Fruit fly (Drosophila melanogaster) whole organism, embryonic: ENCODE measurements around the gene CG33269.

Source experiments
- Ada2b ChIP-seq: fragments of 200-800 bp; sonication (Bioruptor generic); IDR thresholded peaks from 2 replicates; pipeline ENCODE4 v1.3.6; 2022; ENCODE audit warnings: missing biosample characterization, missing genetic modification characterization
- Asciz ChIP-seq: fragments of 200-800 bp; sonication (Bioruptor generic); optimal IDR thresholded peaks from 2 replicates; lab custom pipeline; 2017; ENCODE audit warnings: missing biosample characterization, mild to moderate bottlenecking, missing genetic modification characterization, missing genetic modification reagents
- CG10654 ChIP-seq: fragments of 200-800 bp; sonication (Bioruptor generic); optimal IDR thresholded peaks from 2 replicates; lab custom pipeline; 2016; ENCODE audit warnings: missing biosample characterization, missing genetic modification characterization
- CG11247 ChIP-seq: fragments of 200-800 bp; sonication (Bioruptor generic); IDR thresholded peaks from 2 replicates; pipeline ENCODE4 v1.3.6; 2022; ENCODE audit warnings: missing biosample characterization, missing genetic modification characterization
- CG11723 ChIP-seq: fragments of 200-800 bp; sonication (Bioruptor generic); optimal IDR thresholded peaks from 2 replicates; lab custom pipeline; 2017; ENCODE audit warnings: missing biosample characterization, mild to moderate bottlenecking, missing genetic modification characterization
- CG12769 ChIP-seq: fragments of 200-800 bp; sonication (Bioruptor generic); optimal IDR thresholded peaks from 2 replicates; lab custom pipeline; 2019; ENCODE audit warnings: missing biosample characterization, mild to moderate bottlenecking, missing genetic modification characterization, moderate library complexity
- CG13287 ChIP-seq: fragments of 200-800 bp; sonication (Bioruptor generic); IDR thresholded peaks from 2 replicates; pipeline ENCODE4 v1.3.6; 2022; ENCODE audit warnings: missing biosample characterization, missing genetic modification characterization; ENCODE audit not compliant: partially characterized antibody
- CG14050 ChIP-seq: fragments of 200-800 bp; sonication (Bioruptor generic); IDR thresholded peaks from 3 replicates; pipeline ENCODE4 v1.3.6; 2022; ENCODE audit warnings: missing biosample characterization, missing genetic modification characterization
- CG14441 ChIP-seq: fragments of 200-800 bp; sonication (Bioruptor generic); IDR thresholded peaks from 2 replicates; pipeline ENCODE4 v1.3.6; 2022; ENCODE audit warnings: missing biosample characterization, missing genetic modification characterization
- CG17802 ChIP-seq: fragments of 200-800 bp; sonication (Bioruptor generic); optimal IDR thresholded peaks from 2 replicates; lab custom pipeline; 2018; ENCODE audit warnings: missing biosample characterization, mild to moderate bottlenecking, missing genetic modification characterization, moderate library complexity
- CG17829 ChIP-seq: fragments of 200-800 bp; optimal IDR thresholded peaks from 2 replicates; lab custom pipeline; 2019; ENCODE audit warnings: missing biosample characterization, mild to moderate bottlenecking, missing genetic modification characterization, moderate library complexity
- CG2678 ChIP-seq: fragments of 200-800 bp; sonication (Bioruptor generic); optimal IDR thresholded peaks from 3 replicates; lab custom pipeline; 2019; ENCODE audit warnings: missing biosample characterization, mild to moderate bottlenecking, missing genetic modification characterization, moderate library complexity
- CG32532 ChIP-seq: fragments of 200-800 bp; sonication (Bioruptor generic); IDR thresholded peaks from 2 replicates; pipeline ENCODE4 v1.3.6; 2022; ENCODE audit warnings: missing biosample characterization, missing genetic modification characterization
- CG7839 ChIP-seq: fragments of 200-800 bp; sonication (Bioruptor generic); optimal IDR thresholded peaks from 3 replicates; lab custom pipeline; 2018; ENCODE audit warnings: missing biosample characterization, mild to moderate bottlenecking, missing genetic modification characterization, moderate library complexity
- CHES-1-like ChIP-seq: fragments of 200-800 bp; sonication (Bioruptor generic); optimal IDR thresholded peaks from 2 replicates; lab custom pipeline; 2016; ENCODE audit warnings: missing biosample characterization, missing genetic modification characterization
- CTCF ChIP-seq: fragments of 200-800 bp; sonication (Bioruptor generic); optimal IDR thresholded peaks from 2 replicates; lab custom pipeline; 2017; ENCODE audit warnings: missing biosample characterization, mild to moderate bottlenecking, missing genetic modification characterization, moderate library complexity
- Doc3 ChIP-seq: fragments of 200-800 bp; sonication (Bioruptor generic); IDR thresholded peaks from 3 replicates; pipeline ENCODE4 v1.3.6; 2022; ENCODE audit warnings: missing biosample characterization, missing genetic modification characterization; ENCODE audit not compliant: partially characterized antibody
- HLH54F ChIP-seq: fragments of 200-800 bp; sonication (Bioruptor generic); optimal IDR thresholded peaks from 3 replicates; lab custom pipeline; 2016; ENCODE audit warnings: missing biosample characterization, missing genetic modification characterization
- HmgZ ChIP-seq: fragments of 200-800 bp; sonication (Bioruptor generic); optimal IDR thresholded peaks from 2 replicates; lab custom pipeline; 2018; ENCODE audit warnings: missing biosample characterization, mild to moderate bottlenecking, missing genetic modification characterization
- Hmr ChIP-seq: fragments of 200-800 bp; sonication (Bioruptor generic); optimal IDR thresholded peaks from 3 replicates; lab custom pipeline; 2017; ENCODE audit warnings: mild to moderate bottlenecking, missing biosample characterization, missing genetic modification reagents, missing genetic modification characterization
- Hr3 ChIP-seq: fragments of 200-800 bp; sonication (Bioruptor generic); optimal IDR thresholded peaks from 3 replicates; lab custom pipeline; 2016; ENCODE audit warnings: missing biosample characterization, missing genetic modification characterization
- MBD-R2 ChIP-seq: fragments of 200-800 bp; sonication (Bioruptor generic); IDR thresholded peaks from 2 replicates; pipeline ENCODE4 v1.3.6; 2022; ENCODE audit warnings: missing biosample characterization, missing genetic modification characterization
- NFAT ChIP-seq: fragments of 200-800 bp; sonication (Bioruptor generic); IDR thresholded peaks from 2 replicates; pipeline ENCODE4 v1.3.6; 2022; ENCODE audit warnings: missing biosample characterization, missing genetic modification characterization
- NfI ChIP-seq: fragments of 200-800 bp; sonication (Bioruptor generic); optimal IDR thresholded peaks from 3 replicates; lab custom pipeline; 2018; ENCODE audit warnings: missing biosample characterization, mild to moderate bottlenecking, missing genetic modification characterization, moderate library complexity
- Optix ChIP-seq: fragments of 200-800 bp; sonication (Bioruptor generic); IDR thresholded peaks from 3 replicates; pipeline ENCODE4 v1.3.6; 2022; ENCODE audit warnings: missing biosample characterization, missing genetic modification characterization
- Rfx ChIP-seq: fragments of 200-800 bp; sonication (Bioruptor generic); IDR thresholded peaks from 2 replicates; pipeline ENCODE4 v1.3.6; 2022; ENCODE audit warnings: missing biosample characterization, missing genetic modification characterization
- Sry-β ChIP-seq: fragments of 200-800 bp; sonication (Bioruptor generic); optimal IDR thresholded peaks from 2 replicates; lab custom pipeline; 2018; ENCODE audit warnings: missing biosample characterization, mild to moderate bottlenecking, missing genetic modification characterization, moderate library complexity
- Ssrp ChIP-seq: fragments of 200-800 bp; sonication (Bioruptor generic); optimal IDR thresholded peaks from 2 replicates; lab custom pipeline; 2018; ENCODE audit warnings: missing biosample characterization, mild to moderate bottlenecking, missing genetic modification characterization, moderate library complexity
- Vsx1 ChIP-seq: fragments of 200-800 bp; sonication (Bioruptor generic); optimal IDR thresholded peaks from 2 replicates; lab custom pipeline; 2017; ENCODE audit warnings: missing biosample characterization, mild to moderate bottlenecking, missing genetic modification characterization, missing genetic modification reagents
- ara ChIP-seq: fragments of 200-800 bp; sonication (Bioruptor generic); IDR thresholded peaks from 2 replicates; pipeline ENCODE4 v1.3.6; 2022; ENCODE audit warnings: missing biosample characterization, missing genetic modification characterization
- ase ChIP-seq: fragments of 200-800 bp; sonication (Bioruptor generic); IDR thresholded peaks from 3 replicates; pipeline ENCODE4 v1.3.6; 2022; ENCODE audit warnings: missing biosample characterization, missing genetic modification characterization
- az2 ChIP-seq: fragments of 200-800 bp; sonication (Bioruptor generic); optimal IDR thresholded peaks from 3 replicates; lab custom pipeline; 2016; ENCODE audit warnings: missing biosample characterization, missing genetic modification characterization
- dm ChIP-seq: fragments of 200-800 bp; sonication (Bioruptor generic); optimal IDR thresholded peaks from 3 replicates; lab custom pipeline; 2016; ENCODE audit warnings: missing biosample characterization, missing genetic modification characterization
- ewg ChIP-seq: fragments of 200-800 bp; sonication (Bioruptor generic); optimal IDR thresholded peaks from 3 replicates; lab custom pipeline; 2017; ENCODE audit warnings: mild to moderate bottlenecking, missing biosample characterization, missing genetic modification reagents, missing genetic modification characterization
- grau ChIP-seq: fragments of 200-800 bp; optimal IDR thresholded peaks from 3 replicates; lab custom pipeline; 2019; ENCODE audit warnings: missing biosample characterization, mild to moderate bottlenecking, missing genetic modification characterization, moderate library complexity
- gsb-n ChIP-seq: fragments of 200-800 bp; sonication (Bioruptor generic); optimal IDR thresholded peaks from 3 replicates; lab custom pipeline; 2018; ENCODE audit warnings: missing biosample characterization, mild to moderate bottlenecking, missing genetic modification characterization
- jumu ChIP-seq: fragments of 200-800 bp; sonication (Bioruptor generic); optimal IDR thresholded peaks from 3 replicates; lab custom pipeline; 2016; ENCODE audit warnings: missing biosample characterization, missing genetic modification characterization
- nerfin-2 ChIP-seq: fragments of 200-800 bp; sonication (Bioruptor generic); IDR thresholded peaks from 2 replicates; pipeline ENCODE4 v1.3.6; 2022; ENCODE audit warnings: missing biosample characterization, missing genetic modification characterization; ENCODE audit not compliant: partially characterized antibody
- org-1 ChIP-seq: fragments of 200-800 bp; sonication (Bioruptor generic); optimal IDR thresholded peaks from 2 replicates; lab custom pipeline; 2017; ENCODE audit warnings: missing biosample characterization, missing genetic modification characterization
- pb ChIP-seq: fragments of 200-800 bp; sonication (Bioruptor generic); optimal IDR thresholded peaks from 3 replicates; lab custom pipeline; 2016; ENCODE audit warnings: missing biosample characterization, missing genetic modification characterization
- pros ChIP-seq: fragments of 200-800 bp; sonication (Bioruptor generic); optimal IDR thresholded peaks from 3 replicates; lab custom pipeline; 2019; ENCODE audit warnings: missing biosample characterization, mild to moderate bottlenecking, missing genetic modification characterization, moderate library complexity
- rib ChIP-seq: fragments of 200-800 bp; sonication (Bioruptor generic); IDR thresholded peaks from 2 replicates; pipeline ENCODE4 v1.3.6; 2022; ENCODE audit warnings: missing biosample characterization, missing genetic modification characterization
- schlank ChIP-seq: fragments of 200-800 bp; sonication (Bioruptor generic); optimal IDR thresholded peaks from 2 replicates; lab custom pipeline; 2018; ENCODE audit warnings: missing biosample characterization, mild to moderate bottlenecking, missing genetic modification characterization
- tap ChIP-seq: fragments of 200-800 bp; optimal IDR thresholded peaks from 3 replicates; lab custom pipeline; 2019; ENCODE audit warnings: missing biosample characterization, mild to moderate bottlenecking, missing genetic modification characterization, moderate library complexity
- tna ChIP-seq: fragments of 200-800 bp; sonication (Bioruptor generic); IDR thresholded peaks from 2 replicates; pipeline ENCODE4 v1.3.6; 2022; ENCODE audit warnings: missing biosample characterization, missing genetic modification characterization; ENCODE audit not compliant: partially characterized antibody
- twi ChIP-seq: fragments of 200-800 bp; optimal IDR thresholded peaks from 2 replicates; lab custom pipeline; 2019; ENCODE audit warnings: missing biosample characterization, mild to moderate bottlenecking, missing genetic modification characterization, moderate library complexity
- yki ChIP-seq: fragments of >200 bp; optimal IDR thresholded peaks from 3 replicates; lab custom pipeline; 2018
- zen ChIP-seq: fragments of 200-800 bp; sonication (Bioruptor generic); optimal IDR thresholded peaks from 3 replicates; lab custom pipeline; 2018; ENCODE audit warnings: missing biosample characterization, mild to moderate bottlenecking, missing genetic modification characterization, moderate library complexity
- zen2 ChIP-seq: fragments of 200-800 bp; sonication (Bioruptor generic); IDR thresholded peaks from 3 replicates; pipeline ENCODE4 v1.3.6; 2022; ENCODE audit warnings: missing biosample characterization, missing genetic modification characterization; ENCODE audit not compliant: partially characterized antibody
- zfh1 ChIP-seq: fragments of 200-800 bp; sonication (Bioruptor generic); IDR thresholded peaks from 3 replicates; pipeline ENCODE4 v1.3.6; 2022; ENCODE audit warnings: missing biosample characterization, missing genetic modification characterization

CG33269 gene

dm6 chr3L:11627819-11628483 is 46.0 kb upstream of the CG33269 start, which contains the start of gene Apt1 (continued):
- TF ChIP-seq CG12769 (no peak), HLH54F (GFP tag; lab: Kevin White, UChicago) (no peak), HmgZ (tag; lab: Kevin White, UChicago) (peak; percentile 36), NFAT (GFP tag; lab: Robert Waterston, UW) (no peak; the same call in 1 of the 2 replicates), Sry-β (GFP tag; lab: Kevin White, UChicago) (no peak), pros (no peak), CG13287 (GFP tag; lab: Robert Waterston, UW) (peak; percentile 97), org-1 (GFP tag; lab: Kevin White, UChicago) (no peak), CG17802 (no peak), NfI (GFP tag; lab: Kevin White, UChicago) (no peak), Rfx (GFP tag; lab: Robert Waterston, UW) (no peak; the same call in 1 of the 2 replicates), Doc3 (GFP tag; lab: Robert Waterston, UW) (peak; percentile 93), CG11247 (GFP tag; lab: Robert Waterston, UW) (no peak), grau (tag; lab: Kevin White, UChicago) (peak; percentile 11), Optix (GFP tag; lab: Robert Waterston, UW) (no peak), Vsx1 (GFP tag; lab: Kevin White, UChicago) (no peak), ewg (GFP tag; lab: Kevin White, UChicago) (no peak), Hmr (no peak), yki (lab: Kevin White, UChicago) (no peak), pb (GFP tag; lab: Kevin White, UChicago) (no peak), zen (tag; lab: Kevin White, UChicago) (no peak), Ssrp (tag; lab: Kevin White, UChicago) (no peak), Asciz (GFP tag; lab: Kevin White, UChicago) (no peak), CG17829 (peak; percentile 14), jumu (GFP tag; lab: Kevin White, UChicago) (no peak), ase (GFP tag; lab: Robert Waterston, UW) (no peak), CG14441 (GFP tag; lab: Robert Waterston, UW) (no peak), CTCF (no peak), zfh1 (GFP tag; lab: Robert Waterston, UW) (no peak)

dm6 chr3L:11626229-11626826 is 44.3 kb upstream of the CG33269 start, which contains the start of gene PCID2:
Gene PCID2 (plus strand): TSS chr3L:11626441.
- no peak for TF ChIP-seq CG7839 (tag; lab: Kevin White, UChicago)
- no peak for TF ChIP-seq schlank (tag; lab: Kevin White, UChicago)
- TF ChIP-seq dm: no peak
- TF ChIP-seq twi: no peak
- TF ChIP-seq ara (GFP tag; lab: Robert Waterston, UW): no peak
- TF ChIP-seq CG11723: no peak
- TF ChIP-seq nerfin-2: peak; percentile 72
- no peak for TF ChIP-seq CG10654
- peak; percentile 58 for TF ChIP-seq MBD-R2 (GFP tag; lab: Robert Waterston, UW)
- no peak for TF ChIP-seq tna (GFP tag; lab: Robert Waterston, UW)
- TF ChIP-seq zen2 (GFP tag; lab: Robert Waterston, UW): no peak; the same call in 2 of the 3 replicates
- TF ChIP-seq Hr3: no peak
- no peak for TF ChIP-seq az2
- TF ChIP-seq gsb-n (tag; lab: Kevin White, UChicago): no peak
- TF ChIP-seq Ada2b (GFP tag; lab: Robert Waterston, UW): no peak
- no peak for TF ChIP-seq CHES-1-like (GFP tag; lab: Kevin White, UChicago)
- TF ChIP-seq rib (GFP tag; lab: Robert Waterston, UW): no peak
- TF ChIP-seq CG2678: no peak
- no peak for TF ChIP-seq CG14050 (GFP tag; lab: Robert Waterston, UW)
- no peak for TF ChIP-seq tap (tag; lab: Kevin White, UChicago)
- TF ChIP-seq CG32532 (GFP tag; lab: Robert Waterston, UW): no peak
- TF ChIP-seq CG13287 (GFP tag; lab: Robert Waterston, UW): peak; percentile 89
